Fruit fly (Drosophila melanogaster) Kc167 (cell line): ENCODE measurements around the gene His2Av.

Experiments
- insv ChIP-seq: fragments of >200 bp; optimal IDR thresholded peaks from 3 replicates; lab custom pipeline; 2018; ENCODE audit warnings: missing external identifiers
- psq ChIP-seq: fragments of >200 bp; optimal IDR thresholded peaks from 2 replicates; lab custom pipeline; 2017; ENCODE audit warnings: missing external identifiers
- ttk ChIP-seq: sonication (Bioruptor generic); optimal IDR thresholded peaks from 2 replicates; lab custom pipeline; 2017; ENCODE audit warnings: missing external identifiers

- TF ChIP-seq insv (lab: Kevin White, UChicago): no peak
- no peak for TF ChIP-seq psq
- no peak for TF ChIP-seq ttk (lab: Kevin White, UChicago)
Observed at dm6 chr3R:26892764-26893163, 26.0 kb downstream of the His2Av start.
